Fruit fly (Drosophila melanogaster) S2 (cell line): ENCODE measurements around the gene CIA30.

Experiments used
- CG8478 ChIP-seq: fragments of >200 bp; optimal IDR thresholded peaks from 2 replicates; lab custom pipeline; 2018
- CTCF ChIP-seq, 2 experiments: fragments of >200 bp; optimal IDR thresholded peaks; 2 replicates each; lab custom pipeline; 2018

- peak; percentile 22 for TF ChIP-seq CG8478 (lab: Kevin White, UChicago)
- TF ChIP-seq CTCF (optimal IDR thresholded peaks at IDR 0.05; lab: Kevin White, UChicago), result no peak
These were observed 34.9 kb downstream of the CIA30 start for dm6 chr3R:29771645-29772089.
